Fruit fly (Drosophila melanogaster) S2 (cell line): Measurements from ENCODE around the gene LManVI.

Experiments used
- CG8478 ChIP-seq: fragments of >200 bp; optimal IDR thresholded peaks from 2 replicates; lab custom pipeline; 2018
- CTCF ChIP-seq, 2 experiments: fragments of >200 bp; optimal IDR thresholded peaks; 2 replicates each; lab custom pipeline; 2018

LManVI gene

DNA sequence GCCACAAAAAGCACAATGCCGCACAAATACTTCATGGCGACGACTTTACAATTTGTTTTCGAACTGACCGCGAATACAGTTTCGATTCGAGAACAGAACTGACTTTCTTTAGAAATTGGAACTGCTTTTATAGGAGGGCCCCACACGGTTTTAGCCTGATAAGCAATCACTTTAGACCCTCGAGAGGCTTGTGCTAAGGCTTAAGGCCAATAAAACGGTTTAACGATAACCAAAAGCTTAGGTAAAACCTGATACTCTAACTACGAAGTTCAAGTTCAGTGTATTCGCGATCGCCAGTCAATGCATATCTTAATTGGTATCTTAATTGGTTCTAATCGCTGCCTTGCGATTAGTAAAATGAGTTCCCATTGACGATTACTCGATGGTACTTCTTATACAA is at the start of gene LManVI:
Gene LManVI, minus strand, starts transcription at position 101 of the 400 bp plus-strand sequence.
- TF ChIP-seq CTCF (optimal IDR thresholded peaks at IDR 0.05; lab: Kevin White, UChicago): no peak
- no peak for TF ChIP-seq CG8478

DNA sequence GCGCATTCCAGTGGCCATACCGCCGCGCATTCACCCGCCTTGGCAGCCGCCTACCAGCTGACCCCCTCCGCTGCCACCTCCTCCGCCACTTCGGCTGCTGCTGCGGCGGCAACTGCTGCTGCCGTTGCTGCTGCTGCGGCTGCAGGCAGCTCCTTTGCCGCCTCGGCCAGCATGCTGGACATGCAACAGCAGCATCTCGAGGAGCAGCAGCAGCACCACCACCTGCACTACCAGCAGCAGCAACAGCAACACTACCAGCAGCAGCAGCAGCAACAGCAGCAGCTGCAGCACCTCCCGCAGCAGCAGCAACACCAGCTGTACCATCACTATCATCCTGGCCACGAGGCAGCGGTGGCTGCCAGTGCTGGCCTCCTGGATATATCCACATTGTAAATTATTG is 47.3 kb upstream of the LManVI start:
- TF ChIP-seq CG8478 (no peak), CTCF (optimal IDR thresholded peaks at IDR 0.05; lab: Kevin White, UChicago) (no peak)

DNA sequence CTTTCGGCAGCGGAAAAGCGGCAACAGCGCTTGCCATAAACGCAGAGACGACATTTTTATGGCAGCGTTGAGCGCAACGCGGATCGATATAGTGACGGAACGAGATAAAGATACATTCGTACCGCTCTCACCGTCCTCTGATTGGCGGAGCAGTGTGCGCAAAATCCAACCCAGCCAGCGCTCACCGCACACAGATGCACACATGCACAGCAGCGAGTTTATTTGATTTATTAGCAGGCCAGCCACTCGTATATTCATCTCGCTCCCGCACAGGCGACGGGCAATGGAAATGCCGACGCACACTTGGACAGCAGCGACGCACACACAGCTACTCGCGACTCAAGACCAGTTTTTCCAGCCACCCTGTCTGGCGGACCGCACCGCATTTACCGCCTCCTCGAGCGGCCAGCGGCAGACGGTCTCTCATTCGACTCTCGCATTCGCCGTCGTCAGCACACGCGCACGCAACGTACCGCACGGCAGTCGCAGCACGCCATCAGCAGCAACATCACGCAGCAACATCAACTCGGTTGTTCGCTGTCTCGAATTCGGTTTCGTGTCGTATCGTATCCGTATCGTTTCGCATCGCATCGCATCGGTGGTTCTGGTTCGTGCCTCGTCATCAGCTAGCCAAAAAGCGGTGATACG is 44.3 kb upstream of the LManVI start, which contains the start of gene SoxN:
Gene SoxN, plus strand, starts transcription at position 424 of the 648 bp plus-strand sequence.
- TF ChIP-seq CG8478 (no peak), CTCF (optimal IDR thresholded peaks at IDR 0.05; lab: Kevin White, UChicago) (peak in 1 of 2 experiments; percentile 32)

DNA sequence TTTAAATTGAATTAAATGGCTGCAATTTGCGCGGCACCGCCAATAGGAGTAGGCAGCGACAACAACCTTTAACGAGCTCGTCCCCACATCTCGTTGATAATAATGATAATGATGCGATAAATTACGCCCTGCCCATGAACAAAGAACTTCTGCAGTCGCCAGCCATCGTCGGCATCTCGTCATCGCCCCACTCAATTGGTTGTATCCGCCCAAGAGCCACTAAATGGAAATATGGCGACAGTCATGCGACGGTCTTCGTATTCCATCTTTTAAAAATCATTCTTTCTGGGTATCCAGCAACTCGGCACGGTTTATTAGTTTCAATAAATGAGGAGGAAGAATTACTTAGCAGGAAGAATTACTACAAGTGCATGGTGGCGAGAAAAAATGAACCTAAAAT is 39.5 kb upstream of the LManVI start:
- TF ChIP-seq CTCF (optimal IDR thresholded peaks at IDR 0.05; lab: Kevin White, UChicago): no peak
- TF ChIP-seq CG8478: no peak

DNA sequence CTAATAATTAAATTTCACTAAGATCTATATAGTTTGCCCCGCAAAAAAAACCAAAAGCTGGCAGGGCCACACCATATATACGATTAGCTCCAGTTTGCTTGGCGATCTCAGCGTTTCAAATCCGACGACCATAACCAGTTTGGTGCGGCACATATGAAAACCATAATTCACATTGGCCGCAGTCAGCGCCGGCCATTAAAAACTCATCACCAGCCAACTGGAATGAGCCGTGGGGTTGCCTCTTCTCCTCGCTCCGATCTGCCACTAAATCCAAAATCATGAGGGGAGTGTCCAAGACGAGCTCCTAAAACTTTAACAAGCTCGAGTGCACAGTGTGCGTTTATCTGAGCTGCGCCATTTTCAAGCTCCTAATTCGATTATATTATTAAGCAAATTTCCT is 36.3 kb upstream of the LManVI start:
- TF ChIP-seq CTCF (optimal IDR thresholded peaks at IDR 0.05; lab: Kevin White, UChicago) (no peak), CG8478 (no peak)

DNA sequence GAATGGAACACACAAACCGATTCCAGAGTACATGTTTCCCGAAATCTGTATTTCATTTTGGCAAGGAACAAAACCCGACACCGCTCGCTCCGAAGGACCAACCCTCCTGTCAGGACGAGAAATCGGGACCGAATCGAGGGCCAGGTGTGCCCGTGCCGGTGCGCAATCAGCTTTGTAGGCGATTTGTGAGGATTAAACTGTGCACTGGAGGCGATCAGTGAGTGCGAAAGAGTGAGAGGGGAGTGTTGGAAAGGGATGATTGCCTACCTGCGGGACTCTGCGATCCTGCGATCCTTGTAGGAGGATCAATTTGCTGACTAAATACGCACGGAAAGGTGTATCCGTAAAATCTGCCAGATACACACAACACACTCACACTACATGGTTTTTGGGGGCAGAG is 28.8 kb upstream of the LManVI start:
- TF ChIP-seq CTCF (optimal IDR thresholded peaks at IDR 0.05; lab: Kevin White, UChicago) (no peak), CG8478 (no peak)

DNA sequence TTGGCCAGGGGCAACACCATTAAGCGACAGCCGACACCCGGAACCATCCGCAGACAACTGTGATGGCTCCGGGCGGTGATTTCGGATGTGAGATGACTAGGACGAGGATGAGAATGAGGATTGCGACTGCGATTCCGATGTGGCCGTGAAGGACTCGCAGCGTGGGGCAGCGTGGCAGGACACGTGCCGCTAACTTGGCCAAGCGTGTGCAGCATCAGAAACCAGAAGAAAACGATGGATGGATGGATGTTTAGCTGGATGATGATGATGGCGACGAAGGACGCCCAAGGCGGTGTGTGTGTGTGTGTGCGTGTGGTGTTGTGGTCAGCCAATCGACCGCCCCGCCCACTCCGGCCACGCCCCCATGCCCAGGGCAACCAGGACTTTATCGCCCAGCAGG is 23.1 kb upstream of the LManVI start:
- TF ChIP-seq CG8478: no peak
- no peak for TF ChIP-seq CTCF (optimal IDR thresholded peaks at IDR 0.05; lab: Kevin White, UChicago)

DNA sequence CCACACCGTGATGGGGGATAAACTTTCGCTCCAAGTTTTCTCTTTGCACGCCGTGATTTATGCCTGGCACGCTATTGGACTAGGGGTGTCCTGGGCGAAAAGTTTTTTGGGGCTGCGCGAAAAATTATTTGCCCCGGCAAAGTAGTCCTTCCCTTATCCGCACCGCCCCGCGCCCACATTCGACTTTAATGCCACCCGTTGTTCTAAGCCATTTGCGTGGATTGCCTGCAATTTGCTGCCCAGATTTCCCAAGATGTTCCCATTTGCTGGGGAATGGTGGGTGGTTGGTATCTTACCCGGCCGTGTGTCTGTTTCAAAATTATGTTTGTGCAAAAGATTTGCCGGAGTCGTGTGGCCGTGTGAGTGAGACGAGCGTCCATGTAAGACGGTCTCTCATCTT is 18.0 kb upstream of the LManVI start:
- no peak for TF ChIP-seq CTCF (optimal IDR thresholded peaks at IDR 0.05; lab: Kevin White, UChicago)
- TF ChIP-seq CG8478: no peak

DNA sequence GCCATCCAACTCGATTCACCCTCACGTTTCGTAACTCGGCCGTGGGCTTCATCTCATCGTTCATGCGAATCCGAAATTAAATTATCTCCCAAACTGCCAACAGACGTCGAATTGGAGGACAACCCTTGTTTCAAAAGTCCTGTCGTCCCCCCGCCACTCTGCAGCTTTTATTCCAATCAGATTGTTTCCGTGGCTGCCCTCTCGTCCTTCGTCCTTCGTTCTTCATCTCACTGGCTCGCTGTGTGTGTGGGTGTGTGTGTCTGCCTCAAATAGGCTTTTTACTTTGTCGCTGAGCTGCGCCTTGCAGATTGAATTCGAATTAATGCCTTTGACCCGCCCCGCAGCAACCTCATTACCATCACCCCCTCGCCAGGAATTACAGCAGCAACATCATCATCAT is 13.1 kb upstream of the LManVI start:
- no peak for TF ChIP-seq CTCF (optimal IDR thresholded peaks at IDR 0.05; lab: Kevin White, UChicago)
- no peak for TF ChIP-seq CG8478

DNA sequence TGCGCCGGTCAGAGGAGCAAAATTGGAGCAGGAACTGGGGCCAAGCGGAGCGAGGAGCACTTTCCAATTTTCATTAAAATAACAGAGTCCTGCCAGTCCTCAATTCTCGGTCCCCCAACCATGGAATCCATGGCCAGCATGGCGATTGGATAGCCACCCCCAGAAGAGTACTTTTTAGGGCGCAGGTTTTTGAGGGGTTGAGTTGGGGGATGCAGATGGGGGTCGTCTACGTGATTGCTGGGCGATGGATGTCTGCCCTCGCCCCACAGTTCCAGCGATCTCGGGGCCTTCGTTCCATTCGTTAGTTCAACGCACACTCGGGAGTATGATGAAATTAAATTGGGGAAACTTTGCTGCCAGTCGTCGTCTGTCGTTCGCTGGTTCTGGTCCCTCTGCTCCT is 10.7 kb upstream of the LManVI start:
- TF ChIP-seq CG8478 (no peak), CTCF (optimal IDR thresholded peaks at IDR 0.05; lab: Kevin White, UChicago) (no peak)

DNA sequence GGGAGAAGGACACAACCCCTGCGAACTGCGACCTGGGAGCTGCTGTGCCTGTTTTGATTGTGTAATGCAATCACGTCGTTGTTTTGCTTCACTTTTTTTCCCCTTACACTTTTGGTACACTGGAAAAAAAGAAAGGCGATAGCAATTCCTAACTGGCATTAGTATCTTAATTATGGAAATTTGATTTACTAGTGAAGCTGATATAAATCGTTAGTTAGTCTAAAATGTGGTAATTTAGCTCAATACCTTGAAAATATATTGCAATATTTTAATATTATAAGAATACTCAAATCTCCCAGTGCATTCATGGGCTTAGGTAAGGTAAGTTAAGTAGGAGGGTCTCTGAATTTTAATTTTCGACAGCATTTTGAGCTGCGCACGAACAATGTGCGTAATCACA is 6.5 kb upstream of the LManVI start:
- TF ChIP-seq CG8478: no peak
- no peak for TF ChIP-seq CTCF (optimal IDR thresholded peaks at IDR 0.05; lab: Kevin White, UChicago)

DNA sequence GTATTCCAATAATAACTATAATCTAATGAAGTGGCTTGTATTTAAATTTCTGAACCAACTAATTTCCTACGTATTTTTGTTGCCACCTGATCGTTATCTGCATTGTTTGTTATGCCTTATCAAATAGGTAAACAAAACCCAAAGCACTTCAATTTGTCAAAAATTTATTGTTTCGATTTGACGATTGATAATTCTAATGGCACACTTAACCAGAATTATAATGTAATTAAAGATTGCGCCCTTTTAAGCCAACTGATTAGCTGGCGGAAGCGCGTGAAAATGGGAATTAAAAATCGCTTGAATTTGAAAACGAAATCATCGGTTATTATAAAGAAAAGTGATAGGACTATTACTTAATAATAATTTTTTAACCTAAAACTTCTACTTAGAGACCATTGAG is 3.7 kb upstream of the LManVI start:
- TF ChIP-seq CG8478 (no peak), CTCF (optimal IDR thresholded peaks at IDR 0.05; lab: Kevin White, UChicago) (no peak)

DNA sequence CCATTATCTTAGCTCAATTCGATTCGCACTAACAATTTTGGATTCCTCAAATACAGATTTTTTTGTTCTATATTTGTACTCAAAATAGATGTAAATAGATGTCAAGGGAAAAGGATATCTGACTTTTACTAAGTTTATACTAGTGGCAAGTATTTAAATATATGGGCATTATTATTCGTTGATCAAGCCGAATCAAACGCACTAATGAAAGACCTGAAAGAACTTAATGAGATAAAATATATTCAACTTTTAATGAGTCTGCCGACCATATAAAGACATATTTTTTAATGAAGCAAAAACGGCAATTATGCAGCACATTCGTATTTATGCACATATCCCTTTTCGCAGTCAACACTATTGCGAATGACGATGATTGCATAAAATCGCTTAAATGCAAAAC is 1.3 kb upstream of the LManVI start, which contains the start of gene CG42710:
Gene CG42710, minus strand, starts transcription at position 101 of the 400 bp plus-strand sequence.
- no peak for TF ChIP-seq CG8478
- no peak for TF ChIP-seq CTCF (optimal IDR thresholded peaks at IDR 0.05; lab: Kevin White, UChicago)

DNA sequence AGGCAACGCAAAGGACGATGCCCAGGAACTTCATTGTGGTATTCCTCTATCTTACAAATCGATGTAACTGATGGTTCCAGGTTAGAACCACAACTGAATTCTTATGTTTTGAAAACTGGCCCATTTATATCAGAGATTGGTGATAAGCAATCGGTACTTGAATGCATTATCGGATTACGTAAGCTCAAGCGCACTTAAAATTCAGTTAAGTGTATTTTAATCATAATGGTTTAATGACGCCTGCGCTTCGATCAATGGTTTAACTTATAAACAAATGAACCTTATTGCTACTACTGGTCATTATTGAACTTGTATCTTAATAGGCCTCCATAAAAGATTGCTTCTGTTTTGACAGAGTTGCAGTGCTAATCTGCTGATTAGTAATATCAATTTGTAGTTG is 4.9 kb downstream of the LManVI start, which contains the start of gene LManV:
Gene LManV, minus strand, starts transcription at position 101 of the 400 bp plus-strand sequence.
- no peak for TF ChIP-seq CG8478
- no peak for TF ChIP-seq CTCF (optimal IDR thresholded peaks at IDR 0.05; lab: Kevin White, UChicago)

DNA sequence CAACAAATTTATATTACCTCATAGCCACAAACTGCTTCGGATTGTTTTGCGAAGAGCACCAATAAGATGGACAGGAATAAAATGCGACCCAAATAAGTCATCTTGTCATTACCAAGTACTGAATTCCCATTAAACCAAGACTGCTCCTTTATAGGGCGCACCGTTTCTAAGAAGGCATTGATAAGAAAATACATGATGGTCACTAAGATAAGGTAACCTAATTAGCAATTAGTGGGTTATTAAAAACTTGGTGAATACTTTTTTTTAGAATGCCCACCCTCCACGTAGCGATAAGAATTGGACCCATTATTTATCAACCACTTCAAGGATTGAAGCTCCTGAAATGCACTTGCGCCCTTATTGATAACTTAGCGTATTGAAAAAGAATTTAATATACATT is 8.8 kb downstream of the LManVI start, which contains the start of gene LManIV:
Gene LManIV, minus strand, starts transcription at position 101 of the 400 bp plus-strand sequence.
- TF ChIP-seq CTCF (optimal IDR thresholded peaks at IDR 0.05; lab: Kevin White, UChicago) (no peak), CG8478 (no peak)

DNA sequence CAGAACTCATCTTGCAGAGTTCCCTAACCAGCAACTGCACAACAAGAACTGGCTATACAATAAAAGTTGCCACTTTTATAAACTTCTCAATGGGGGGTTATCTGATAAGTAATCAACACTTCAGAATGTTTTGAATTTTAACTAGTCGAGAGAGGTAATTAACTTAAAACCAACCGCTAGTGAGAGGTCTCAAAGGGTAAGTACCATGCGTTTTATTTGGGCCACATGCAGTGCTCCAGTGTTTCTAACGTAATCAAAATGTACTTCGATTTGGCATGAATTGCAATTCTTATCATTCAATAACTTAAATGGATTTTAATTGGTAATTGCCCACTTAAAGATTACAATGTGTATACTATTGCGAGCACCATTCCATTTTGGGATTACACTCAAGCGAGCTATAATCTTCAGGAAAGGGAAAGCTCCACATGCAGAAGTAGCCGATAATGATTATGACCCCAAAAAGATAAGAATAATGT is 12.4 kb downstream of the LManVI start, which contains the start of gene LManIII:
Gene LManIII, minus strand, starts transcription at position 51 of the 479 bp plus-strand sequence.
- TF ChIP-seq CG8478: no peak
- no peak for TF ChIP-seq CTCF (optimal IDR thresholded peaks at IDR 0.05; lab: Kevin White, UChicago)

DNA sequence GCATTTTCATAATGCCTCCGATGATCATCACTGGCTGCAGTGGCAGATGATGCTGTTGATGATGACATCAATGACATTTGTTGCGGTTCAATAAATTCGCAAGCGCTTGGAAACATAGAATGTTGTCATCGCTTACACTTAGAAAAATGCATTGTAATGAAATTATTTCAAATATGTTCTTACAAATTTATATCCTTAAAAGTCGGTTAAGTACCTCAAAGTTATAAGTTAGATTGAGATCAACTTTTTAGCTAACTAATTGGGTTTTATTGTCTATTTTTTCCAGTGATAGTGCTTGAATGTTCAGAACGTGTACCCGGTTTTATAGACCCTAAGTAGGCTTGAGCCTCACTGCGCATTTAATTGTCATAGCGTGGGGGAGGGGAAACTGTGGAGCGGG is 18.2 kb downstream of the LManVI start:
- TF ChIP-seq CG8478: no peak
